Worm (Caenorhabditis elegans): ENCODE results near the gene srg-53.

srg-53 gene

DNA sequence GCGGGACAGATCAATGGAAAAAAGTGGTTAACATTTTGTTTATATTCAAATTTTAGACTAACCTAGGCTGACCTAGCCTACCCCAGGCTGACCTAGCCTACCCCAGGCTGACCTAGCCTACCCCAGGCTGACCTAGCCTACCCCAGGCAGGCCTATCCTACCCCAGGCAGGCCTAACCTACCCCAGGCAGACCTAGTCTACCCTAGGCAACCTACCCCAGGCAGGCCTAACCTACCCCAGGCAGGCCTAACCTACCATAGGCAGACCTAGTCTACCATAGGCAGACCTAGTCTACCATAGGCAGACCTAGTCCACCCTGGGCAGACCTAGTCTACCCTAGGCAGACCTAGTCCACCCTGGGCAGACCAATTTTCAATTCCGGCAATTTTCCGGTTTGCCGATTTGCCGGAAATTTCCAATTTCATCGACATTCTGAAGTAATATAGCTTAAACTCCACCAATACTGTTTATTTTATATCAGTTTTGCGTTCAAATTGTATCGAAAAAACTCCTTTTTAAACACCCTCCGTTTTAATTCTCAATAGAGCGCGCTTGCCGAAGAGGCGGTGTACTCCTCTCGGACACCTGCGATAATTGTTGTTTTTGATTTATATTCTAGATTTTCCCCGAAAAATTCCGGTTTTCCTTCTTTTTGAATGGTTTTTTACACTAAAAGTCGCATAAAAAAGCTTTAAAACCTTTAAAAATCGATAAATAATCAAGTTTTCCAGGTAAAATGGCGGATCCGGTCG lies 25.1 kb downstream of the srg-53 start, which contains the start of gene trm-2A:
TSS of gene trm-2A (plus strand) at position 732 of the 752 bp plus-strand sequence.
- no peak for TF ChIP-seq hlh-26 (GFP tag; conservative IDR thresholded peaks at IDR 0.05)
- TF ChIP-seq Y79H2A.3 (GFP tag; conservative IDR thresholded peaks at IDR 0.05): no peak
- TF ChIP-seq hrde-1 (tag; optimal IDR thresholded peaks at IDR 0.05; ENCODE audit: borderline replicate concordance): no peak
- no peak for TF ChIP-seq egrh-3 (GFP tag; IDR thresholded peaks at IDR 0.05)
- TF ChIP-seq F49E8.2 (tag; optimal IDR thresholded peaks at IDR 0.05; ENCODE audit: insufficient read depth): no peak
- TF ChIP-seq ztf-28 (GFP tag; IDR thresholded peaks at IDR 0.05): no peak
- TF ChIP-seq madf-3 (GFP tag; IDR thresholded peaks at IDR 0.05): 0 out of 2 replicates have a peak, but pooled peaks have one; percentile 38
- no peak for TF ChIP-seq Y53F4B.3 (GFP tag; IDR thresholded peaks at IDR 0.05)
- TF ChIP-seq pha-4 (tag; optimal IDR thresholded peaks at IDR 0.05): no peak
- no peak for TF ChIP-seq F23B12.7 (tag; optimal IDR thresholded peaks at IDR 0.05; ENCODE audit: insufficient read depth)
- no peak for TF ChIP-seq akir-1 (GFP tag; optimal IDR thresholded peaks at IDR 0.05)
- TF ChIP-seq egl-18 (GFP tag; IDR thresholded peaks at IDR 0.05): no peak
- TF ChIP-seq snpc-4 (GFP tag; optimal IDR thresholded peaks at IDR 0.05): no peak
- peak in 1 of 4 experiments; percentile 33 for TF ChIP-seq snpc-4 (tag; optimal IDR thresholded peaks at IDR 0.05)
- no peak; the same call in 1 of the 2 replicates for TF ChIP-seq attf-3 (GFP tag; conservative IDR thresholded peaks at IDR 0.05)
- TF ChIP-seq atf-7 (tag; optimal IDR thresholded peaks at IDR 0.05): no peak
- TF ChIP-seq him-1 (tag; optimal IDR thresholded peaks at IDR 0.05): no peak
- no peak for TF ChIP-seq ztf-26 (tag; optimal IDR thresholded peaks at IDR 0.05)
- TF ChIP-seq nfya-1 (tag; optimal IDR thresholded peaks at IDR 0.05; ENCODE audit: borderline replicate concordance, insufficient read depth): no peak
- TF ChIP-seq D2030.7 (GFP tag; IDR thresholded peaks at IDR 0.05): no peak
- no peak for TF ChIP-seq ceh-91 (GFP tag; IDR thresholded peaks at IDR 0.05)
- TF ChIP-seq dox-1 (GFP tag; IDR thresholded peaks at IDR 0.05): no peak
- TF ChIP-seq bed-2 (GFP tag; IDR thresholded peaks at IDR 0.05): no peak
- no peak for TF ChIP-seq nhr-90 (tag; optimal IDR thresholded peaks at IDR 0.05)
- no peak for TF ChIP-seq C06A6.2 (GFP tag; conservative IDR thresholded peaks at IDR 0.05)
- TF ChIP-seq snpc-1.1 (tag; optimal IDR thresholded peaks at IDR 0.05; ENCODE audit: insufficient read depth): no peak
- no peak for TF ChIP-seq nhr-179 (tag; optimal IDR thresholded peaks at IDR 0.05)
- TF ChIP-seq rec-8 (tag; optimal IDR thresholded peaks at IDR 0.05): no peak
- no peak for TF ChIP-seq repo-1 (tag; optimal IDR thresholded peaks at IDR 0.05)
- no peak for TF ChIP-seq ZK185.1 (tag; optimal IDR thresholded peaks at IDR 0.05; ENCODE audit: poor library complexity, severe bottlenecking)
- TF ChIP-seq lin-54 (GFP tag; optimal IDR thresholded peaks at IDR 0.05): peak; percentile 94
- no peak for TF ChIP-seq nhr-120 (GFP tag; IDR thresholded peaks at IDR 0.05)
- TF ChIP-seq mcd-1 (GFP tag; IDR thresholded peaks at IDR 0.05): peak; percentile 97
- no peak for TF ChIP-seq egl-44 (GFP tag; IDR thresholded peaks at IDR 0.05)
- TF ChIP-seq aptf-2 (GFP tag; conservative IDR thresholded peaks at IDR 0.05): no peak
- no peak for TF ChIP-seq tlf-1 (GFP tag; optimal IDR thresholded peaks at IDR 0.05)
- TF ChIP-seq ceh-27 (GFP tag; optimal IDR thresholded peaks at IDR 0.05): peak; percentile 11
- peak; percentile 18 for TF ChIP-seq lsl-1 (GFP tag; optimal IDR thresholded peaks at IDR 0.05)
- TF ChIP-seq hlh-12 (tag; optimal IDR thresholded peaks at IDR 0.05): no peak
- no peak for TF ChIP-seq madf-10 (tag; optimal IDR thresholded peaks at IDR 0.05)
- TF ChIP-seq zfh-2 (GFP tag; conservative IDR thresholded peaks at IDR 0.05): peak; percentile 37; the same call in 1 of the 2 replicates
- no peak for TF ChIP-seq nfyb-1 (GFP tag; IDR thresholded peaks at IDR 0.05)
- no peak for TF ChIP-seq C17E4.6 (GFP tag; IDR thresholded peaks at IDR 0.05)
- TF ChIP-seq Y67H2A.10 (GFP tag; conservative IDR thresholded peaks at IDR 0.05): no peak
- no peak for TF ChIP-seq rcor-1 (GFP tag; IDR thresholded peaks at IDR 0.05)
- no peak for TF ChIP-seq F39B2.1 (GFP tag; IDR thresholded peaks at IDR 0.05)
